Worm (Caenorhabditis elegans) whole organism, midembryonic: Measurements from ENCODE around the gene nlp-18.

Experiments
- flt-1 ChIP-seq: fragments of 200-800 bp; sonication (Bioruptor generic); IDR thresholded peaks from 2 replicates; pipeline ENCODE4 v1.3.6; 2022; ENCODE audit warnings: missing genetic modification characterization, missing compliant biosample characterization
- med-1 ChIP-seq: sonication (generic microtip); optimal IDR thresholded peaks from 2 replicates; lab custom pipeline; 2017; ENCODE audit warnings: missing genetic modification characterization, mild to moderate bottlenecking, missing compliant biosample characterization, antibody characterized with exemption, missing genetic modification reagents; ENCODE audit not compliant: insufficient read depth

DNA sequence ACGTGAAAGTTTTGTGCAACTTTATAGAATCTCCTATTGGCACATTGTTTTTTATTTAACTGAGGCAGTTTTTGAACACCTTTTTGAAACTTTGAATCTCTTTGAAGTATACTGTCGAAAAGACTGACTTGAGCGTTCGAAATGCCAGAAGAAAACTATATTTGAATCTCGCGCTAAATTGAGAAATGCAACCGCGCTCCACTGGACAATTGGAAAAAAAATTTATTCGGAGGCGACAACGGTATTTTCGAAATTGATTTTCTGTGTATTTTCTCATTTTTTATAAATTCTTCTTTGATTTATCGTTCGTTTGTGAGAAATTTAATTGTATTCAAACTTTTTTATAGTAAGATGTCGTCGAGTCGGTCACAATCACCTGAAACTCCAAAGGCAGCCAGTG is 8.2 kb downstream of the nlp-18 start, which contains the start of gene let-858:
- no peak for TF ChIP-seq med-1 (GFP tag; lab: Kevin White, UChicago)
- no peak for TF ChIP-seq flt-1 (GFP tag; lab: Robert Waterston, UW)
